Fruit fly (Drosophila melanogaster) Kc167 (cell line): ENCODE measurements around the gene CG13731.

Experiments used
- Myc ChIP-seq: fragments of >200 bp; optimal IDR thresholded peaks from 2 replicates; lab custom pipeline; 2017; ENCODE audit warnings: missing external identifiers
- h ChIP-seq: fragments of >200 bp; optimal IDR thresholded peaks from 3 replicates; lab custom pipeline; 2018; ENCODE audit warnings: missing external identifiers
- insv ChIP-seq: fragments of >200 bp; optimal IDR thresholded peaks from 3 replicates; lab custom pipeline; 2018; ENCODE audit warnings: missing external identifiers

DNA sequence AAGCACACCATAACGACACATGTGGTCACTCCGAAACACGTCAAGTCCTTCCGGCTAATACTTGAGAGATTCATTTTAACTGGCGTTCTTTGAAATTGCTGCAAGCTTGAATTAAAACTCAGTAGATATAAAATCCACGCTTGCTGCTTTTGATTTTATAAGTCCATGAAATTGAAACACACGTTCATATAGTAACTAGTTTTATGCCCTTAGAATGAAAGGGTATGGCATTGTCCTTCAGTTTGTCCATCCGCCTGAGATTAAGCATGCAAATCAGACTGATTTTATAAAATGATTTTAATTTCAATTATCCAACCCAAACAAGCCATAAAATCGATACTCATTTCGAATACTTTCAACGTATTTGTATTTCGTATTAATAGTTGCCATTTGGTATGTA is 44.2 kb downstream of the CG13731 start, which contains the start of gene brv2:
- TF ChIP-seq Myc (no peak), insv (no peak), h (lab: Kevin White, UChicago) (no peak)
